Worm (Caenorhabditis elegans): Measurements from ENCODE around the gene K12D12.4.

K12D12.4 gene

DNA sequence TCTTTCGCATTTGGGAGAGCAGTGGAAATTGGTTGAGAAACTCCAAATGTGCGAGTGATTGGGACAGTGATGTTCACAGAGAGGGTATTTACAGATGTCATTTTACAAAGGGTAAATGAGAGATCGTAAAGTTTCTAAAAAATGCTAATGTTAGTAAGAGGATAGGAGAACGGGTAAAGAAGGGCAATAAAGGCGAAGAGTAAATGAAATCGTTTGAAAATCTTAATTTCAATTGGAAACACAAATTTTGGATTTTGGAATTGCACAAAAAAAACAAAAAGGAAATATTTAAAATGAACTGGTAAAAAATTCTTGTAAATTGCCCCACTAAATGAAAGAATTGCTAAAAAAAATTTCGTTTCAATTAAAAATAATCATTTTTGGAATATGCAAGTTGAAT is 49.1 kb downstream of the K12D12.4 start, which contains the start of gene pap-3:
TSS of gene pap-3 (minus strand) at position 101 of the 400 bp plus-strand sequence.
- TF ChIP-seq efl-3 (GFP tag; optimal IDR thresholded peaks at IDR 0.05) = no peak
- no peak for TF ChIP-seq blmp-1 (tag; optimal IDR thresholded peaks at IDR 0.05)
- TF ChIP-seq sup-37 (GFP tag; optimal IDR thresholded peaks at IDR 0.05) = no peak
- TF ChIP-seq nhr-90 (tag; optimal IDR thresholded peaks at IDR 0.05; ENCODE audit: poor library complexity) = no peak
- no peak for TF ChIP-seq mab-9 (GFP tag; IDR thresholded peaks at IDR 0.05)
- TF ChIP-seq snu-23 (GFP tag; optimal IDR thresholded peaks at IDR 0.05) = no peak
- no peak for TF ChIP-seq hlh-4 (tag; optimal IDR thresholded peaks at IDR 0.05)
- no peak for TF ChIP-seq C04F5.9 (tag; optimal IDR thresholded peaks at IDR 0.05)
- TF ChIP-seq ceh-88 (GFP tag; IDR thresholded peaks at IDR 0.05) = no peak
- TF ChIP-seq unc-62 (GFP tag; optimal IDR thresholded peaks at IDR 0.05) = no peak
- no peak for TF ChIP-seq nhr-237 (tag; optimal IDR thresholded peaks at IDR 0.05)
- TF ChIP-seq aly-2 (tag; optimal IDR thresholded peaks at IDR 0.05) = no peak
- no peak for TF ChIP-seq dsc-1 (tag; optimal IDR thresholded peaks at IDR 0.05)
- TF ChIP-seq irx-1 (tag; optimal IDR thresholded peaks at IDR 0.05) = no peak
- TF ChIP-seq nhr-76 (tag; optimal IDR thresholded peaks at IDR 0.05) = no peak
- no peak for TF ChIP-seq ceh-8 (GFP tag; optimal IDR thresholded peaks at IDR 0.05)
- no peak for TF ChIP-seq pag-3 (tag; optimal IDR thresholded peaks at IDR 0.05; ENCODE audit: borderline replicate concordance, insufficient read depth)

ce11 chrII:11816014-11816413 is 49.5 kb downstream of the K12D12.4 start:
- TF ChIP-seq mdl-1 (tag; optimal IDR thresholded peaks at IDR 0.05) (no peak), snu-23 (GFP tag; optimal IDR thresholded peaks at IDR 0.05) (no peak), F16B12.6 (tag; optimal IDR thresholded peaks at IDR 0.05) (no peak), nhr-77 (tag; optimal IDR thresholded peaks at IDR 0.05) (no peak), zag-1 (tag; optimal IDR thresholded peaks at IDR 0.05) (no peak), hpl-2 (GFP tag; optimal IDR thresholded peaks at IDR 0.05) (no peak), unc-130 (tag; optimal IDR thresholded peaks at IDR 0.05) (no peak), fkh-4 (tag; optimal IDR thresholded peaks at IDR 0.05; ENCODE audit: borderline replicate concordance) (no peak), lsy-2 (tag; optimal IDR thresholded peaks at IDR 0.05) (no peak), dsc-1 (tag; optimal IDR thresholded peaks at IDR 0.05) (no peak), blmp-1 (tag; optimal IDR thresholded peaks at IDR 0.05) (no peak), nhr-85 (tag) (no peak), ceh-82 (tag; optimal IDR thresholded peaks at IDR 0.05) (no peak), lin-39 (tag; optimal IDR thresholded peaks at IDR 0.05) (no peak), ztf-11 (tag; optimal IDR thresholded peaks at IDR 0.05) (no peak), lir-3 (tag; optimal IDR thresholded peaks at IDR 0.05; ENCODE audit: poor library complexity) (no peak), swsn-7 (tag; optimal IDR thresholded peaks at IDR 0.05) (no peak), aly-2 (tag; optimal IDR thresholded peaks at IDR 0.05) (no peak), pqm-1 (tag; optimal IDR thresholded peaks at IDR 0.05) (no peak)

DNA sequence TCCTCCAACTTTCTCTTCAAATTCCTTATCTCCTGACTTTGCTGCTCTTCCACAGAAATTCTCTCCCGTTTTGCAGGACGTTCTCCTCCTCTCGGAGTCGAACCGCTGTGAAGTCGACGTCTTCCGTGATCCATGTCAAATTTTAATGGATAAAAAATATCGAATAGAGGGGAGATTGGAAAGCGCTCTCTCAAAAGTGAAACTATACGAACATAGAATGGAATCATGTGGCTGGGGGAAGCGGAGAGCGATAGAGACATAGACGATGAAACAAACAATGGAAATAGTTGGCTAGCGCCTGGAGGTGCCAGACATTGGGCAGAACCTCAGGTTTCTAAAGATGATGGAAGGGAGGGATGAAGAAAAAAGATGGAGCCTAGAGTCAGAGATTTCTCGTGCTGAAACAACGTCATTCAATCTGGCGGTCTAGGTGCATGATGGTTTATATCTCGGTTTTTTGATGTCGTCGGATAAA is 51.6 kb downstream of the K12D12.4 start, which contains the start of gene F43G6.8:
TSS of gene F43G6.8 (minus strand) at position 198 of the 475 bp plus-strand sequence.
- TF ChIP-seq mdl-1 (tag; optimal IDR thresholded peaks at IDR 0.05) = peak in 1 of 2 experiments; percentile 76
- peak; percentile 61 for TF ChIP-seq nhr-71 (tag; optimal IDR thresholded peaks at IDR 0.05)
- no peak for TF ChIP-seq pag-3 (tag; optimal IDR thresholded peaks at IDR 0.05; ENCODE audit: borderline replicate concordance, insufficient read depth)
- TF ChIP-seq C04F5.9 (tag; optimal IDR thresholded peaks at IDR 0.05) = no peak
- TF ChIP-seq elt-3 (tag; optimal IDR thresholded peaks at IDR 0.05) = peak in 1 of 6 experiments; percentile 30
- TF ChIP-seq mab-9 (GFP tag; IDR thresholded peaks at IDR 0.05) = 0 out of 2 replicates have a peak, but pooled peaks have one; percentile 33
- peak; percentile 76 for TF ChIP-seq lin-14 (GFP tag; optimal IDR thresholded peaks at IDR 0.05)
- TF ChIP-seq snpc-4 (tag; optimal IDR thresholded peaks at IDR 0.05) = peak; percentile 44
- no peak for TF ChIP-seq vab-15 (tag; optimal IDR thresholded peaks at IDR 0.05)
- peak; percentile 12 for TF ChIP-seq unc-86 (tag; optimal IDR thresholded peaks at IDR 0.05)
- TF ChIP-seq ama-1 (optimal IDR thresholded peaks at IDR 0.05) = peak; percentile 52
- TF ChIP-seq nhr-19 (GFP tag; conservative IDR thresholded peaks at IDR 0.05) = no peak
- TF ChIP-seq swsn-7 (tag; optimal IDR thresholded peaks at IDR 0.05) = peak; percentile 35
- no peak for TF ChIP-seq aha-1 (tag; optimal IDR thresholded peaks at IDR 0.05)
- TF ChIP-seq isw-1 (GFP tag; IDR thresholded peaks at IDR 0.05) = 0 out of 2 replicates have a peak, but pooled peaks have one; percentile 19
- peak in 1 of 3 experiments; percentile 47 for TF ChIP-seq ceh-82 (tag; optimal IDR thresholded peaks at IDR 0.05)
- peak; percentile 12 for TF ChIP-seq jun-1 (tag; optimal IDR thresholded peaks at IDR 0.05)
- TF ChIP-seq hlh-4 (tag; optimal IDR thresholded peaks at IDR 0.05) = no peak
- peak; percentile 33 for TF ChIP-seq lir-3 (tag; optimal IDR thresholded peaks at IDR 0.05; ENCODE audit: poor library complexity)
- peak; percentile 47 for TF ChIP-seq nhr-47 (tag; optimal IDR thresholded peaks at IDR 0.05)
- TF ChIP-seq zag-1 (tag; optimal IDR thresholded peaks at IDR 0.05) = no peak
- TF ChIP-seq xbp-1 (tag; optimal IDR thresholded peaks at IDR 0.05) = peak; percentile 18
- TF ChIP-seq mep-1 (tag; optimal IDR thresholded peaks at IDR 0.05) = peak; percentile 71
- TF ChIP-seq dpl-1 (GFP tag; optimal IDR thresholded peaks at IDR 0.05) = peak; percentile 12 to 45 (median 35)
- TF ChIP-seq rnt-1 (tag; optimal IDR thresholded peaks at IDR 0.05) = peak; percentile 56
- peak; percentile 55 for TF ChIP-seq nhr-11 (tag; optimal IDR thresholded peaks at IDR 0.05)

Data from whole organism, L1 larva.